Worm (Caenorhabditis elegans) whole organism, L1 larva: ENCODE measurements around the gene C04F6.7.

ENCODE experiments used
- alr-1 ChIP-seq: fragments of 200-800 bp; sonication (Bioruptor generic); optimal IDR thresholded peaks from 2 replicates; lab custom pipeline; 2018; ENCODE audit warnings: borderline replicate concordance, mild to moderate bottlenecking, missing genetic modification characterization, missing compliant biosample characterization
- blmp-1 ChIP-seq: fragments of 150-350 bp; optimal IDR thresholded peaks from 2 replicates; lab custom pipeline; 2014; ENCODE audit warnings: missing biosample characterization, missing genetic modification characterization
- ceh-8 ChIP-seq: fragments of 200-800 bp; sonication (Bioruptor generic); optimal IDR thresholded peaks from 2 replicates; lab custom pipeline; 2018; ENCODE audit warnings: mild to moderate bottlenecking, missing genetic modification characterization, moderate library complexity, missing compliant biosample characterization
- ceh-82 ChIP-seq, 3 experiments: fragments of 150-350 bp in 1 of 3; sonication (generic microtip) in 2 of 3; optimal IDR thresholded peaks; 2 replicates each; lab custom pipeline; 2014 to 2017; ENCODE audit warnings: missing biosample characterization in 3 of 3, missing genetic modification characterization in 3 of 3
- dsc-1 ChIP-seq: sonication (generic microtip); optimal IDR thresholded peaks from 2 replicates; lab custom pipeline; 2016; ENCODE audit warnings: mild to moderate bottlenecking, missing genetic modification characterization, missing compliant biosample characterization
- elt-3 ChIP-seq, 6 experiments: fragments of 150-350 bp in 1 of 6; sonication (generic microtip); optimal IDR thresholded peaks; 2 replicates each; lab custom pipeline; 2017 to 2018; ENCODE audit warnings: missing biosample characterization in 6 of 6, missing genetic modification characterization in 6 of 6, inconsistent platforms in 1 of 6
- fkh-10 ChIP-seq: sonication (generic microtip); optimal IDR thresholded peaks from 2 replicates; lab custom pipeline; 2017; ENCODE audit warnings: missing biosample characterization, missing genetic modification reagents, missing genetic modification characterization
- irx-1 ChIP-seq: sonication (generic microtip); optimal IDR thresholded peaks from 2 replicates; lab custom pipeline; 2016; ENCODE audit warnings: missing genetic modification characterization, missing compliant biosample characterization
- isw-1 ChIP-seq: fragments of 200-800 bp; sonication (Bioruptor generic); IDR thresholded peaks from 2 replicates; pipeline ENCODE4 v1.3.6; 2022; ENCODE audit warnings: missing genetic modification characterization, missing compliant biosample characterization
- lin-15B ChIP-seq: fragments of 150-350 bp; sonication (generic microtip); optimal IDR thresholded peaks from 3 replicates; lab custom pipeline; 2014; ENCODE audit warnings: missing biosample characterization, missing genetic modification characterization
- lsy-2 ChIP-seq, 2 experiments: fragments of 150-350 bp; optimal IDR thresholded peaks; 2 replicates each; lab custom pipeline; 2014; ENCODE audit warnings: missing biosample characterization in 2 of 2, missing genetic modification characterization in 2 of 2
- mdl-1 ChIP-seq, 2 experiments: fragments of 150-350 bp; optimal IDR thresholded peaks; 2 replicates each; lab custom pipeline; 2014 to 2017; ENCODE audit warnings: missing biosample characterization in 2 of 2, missing genetic modification characterization in 2 of 2, inconsistent platforms in 1 of 2
- mep-1 ChIP-seq: fragments of 150-350 bp; optimal IDR thresholded peaks from 2 replicates; lab custom pipeline; 2014; ENCODE audit warnings: missing biosample characterization, missing genetic modification characterization
- nhr-19 ChIP-seq: fragments of 200-800 bp; sonication (Bioruptor generic); conservative IDR thresholded peaks from 2 replicates; pipeline ENCODE4 v1.3.6; 2022; ENCODE audit warnings: missing genetic modification characterization, missing compliant biosample characterization
- nhr-85 ChIP-seq: sonication (generic microtip); peaks from one replicate; lab custom pipeline; 2016; ENCODE audit warnings: missing genetic modification characterization, inconsistent platforms, missing compliant biosample characterization
- rnt-1 ChIP-seq: sonication (generic microtip); optimal IDR thresholded peaks from 2 replicates; lab custom pipeline; 2016; ENCODE audit warnings: mild to moderate bottlenecking, missing genetic modification characterization, moderate library complexity, missing compliant biosample characterization
- sptf-1 ChIP-seq: fragments of 150-350 bp; optimal IDR thresholded peaks from 2 replicates; lab custom pipeline; 2014; ENCODE audit warnings: missing biosample characterization, missing genetic modification characterization
- ztf-11 ChIP-seq, 2 experiments: sonication (generic microtip); optimal IDR thresholded peaks; 2 replicates each; lab custom pipeline; 2016 to 2017; ENCODE audit warnings: missing genetic modification characterization in 2 of 2, missing biosample characterization in 1 of 2, missing compliant biosample characterization in 1 of 2

Gene C04F6.7

DNA sequence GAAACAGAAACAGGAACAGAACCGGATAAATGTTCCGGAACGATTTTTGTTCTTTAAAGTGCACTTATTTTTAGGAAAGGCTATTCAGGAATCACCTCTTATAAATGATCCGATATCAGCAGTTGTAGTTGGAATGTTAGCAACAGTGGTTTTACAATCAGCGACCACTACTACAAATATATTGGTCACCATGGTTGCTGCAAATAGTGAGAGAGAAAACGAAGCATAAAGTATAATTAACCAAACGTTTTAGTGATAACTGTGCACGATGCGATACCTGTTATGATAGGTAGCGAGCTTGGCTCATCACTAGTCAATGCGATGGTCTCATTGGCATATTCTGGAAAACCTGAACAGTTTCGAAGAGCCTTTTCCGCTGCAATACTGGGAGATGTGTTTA lies 49.5 kb downstream of the C04F6.7 start:
- TF ChIP-seq nhr-19 (GFP tag; lab: Robert Waterston, UW) = no peak
- TF ChIP-seq isw-1 (GFP tag; lab: Robert Waterston, UW) = no peak

DNA sequence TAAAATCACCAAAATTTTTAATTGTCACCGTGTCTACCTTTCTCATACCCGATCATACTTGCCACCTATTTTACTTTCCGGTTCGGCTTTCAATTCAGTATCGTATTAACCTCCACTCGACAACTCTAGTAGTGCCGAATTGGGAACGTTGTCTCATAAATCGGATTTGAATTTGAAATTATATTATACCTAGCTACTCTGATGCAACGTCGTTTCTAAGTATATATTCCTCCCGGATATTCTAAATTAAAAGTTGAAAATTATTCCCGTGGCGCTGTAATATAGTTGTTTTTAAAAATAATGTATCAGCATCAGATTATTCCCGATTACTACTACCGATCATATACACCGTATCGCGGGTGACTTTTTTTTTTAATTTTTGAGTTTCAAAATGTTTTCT lies 50.3 kb downstream of the C04F6.7 start, which contains the start of gene ZK563.2:
TSS of gene ZK563.2 (plus strand) at position 301 of the 400 bp plus-strand sequence.
- TF ChIP-seq dsc-1 (tag; lab: Kevin White, UChicago) = no peak
- TF ChIP-seq mep-1 (tag; lab: Kevin White, UChicago) = no peak
- TF ChIP-seq alr-1 = no peak
- TF ChIP-seq fkh-10 (GFP tag; lab: Kevin White, UChicago) = no peak
- no peak for TF ChIP-seq lsy-2 (tag; optimal IDR thresholded peaks at IDR 0.05; lab: Kevin White, UChicago)
- no peak for TF ChIP-seq nhr-19 (GFP tag; lab: Robert Waterston, UW)
- no peak for TF ChIP-seq blmp-1 (tag; lab: Kevin White, UChicago)
- no peak for TF ChIP-seq ceh-8 (GFP tag; lab: Kevin White, UChicago)
- TF ChIP-seq sptf-1 = no peak
- no peak for TF ChIP-seq mdl-1 (tag; optimal IDR thresholded peaks at IDR 0.05; lab: Kevin White, UChicago)
- TF ChIP-seq ceh-82 (tag; optimal IDR thresholded peaks at IDR 0.05; lab: Kevin White, UChicago) = no peak
- TF ChIP-seq, all 84 proteins: peak for 0

ce11 chrX:3366782-3367181 lies 52.2 kb downstream of the C04F6.7 start:
- no peak for TF ChIP-seq ztf-11 (tag; optimal IDR thresholded peaks at IDR 0.05; lab: Kevin White, UChicago)
- no peak for TF ChIP-seq elt-3 (tag; optimal IDR thresholded peaks at IDR 0.05; lab: Kevin White, UChicago)
- peak; percentile 55 for TF ChIP-seq nhr-85
- no peak for TF ChIP-seq lin-15B (tag; lab: Kevin White, UChicago)
- TF ChIP-seq rnt-1 (tag; lab: Kevin White, UChicago) = no peak
- TF ChIP-seq irx-1 = no peak
- TF ChIP-seq, all 84 proteins: peak for 1
